Fruit fly (Drosophila melanogaster): ENCODE data around the gene Mct1.

- no peak for TF ChIP-seq usp (GFP tag; optimal IDR thresholded peaks at IDR 0.05)
- TF ChIP-seq dmrt93B (GFP tag; optimal IDR thresholded peaks at IDR 0.05): no peak
- TF ChIP-seq lola (GFP tag; optimal IDR thresholded peaks at IDR 0.05): no peak
- no peak for TF ChIP-seq pan (optimal IDR thresholded peaks at IDR 0.05)
These were observed 4.4 kb upstream of the Mct1 start, which contains the start of the genes Nmd3 and CG17776 for dm6 chrX:2184563-2184962.

Data from whole organism, wandering third instar larva.